Worm (Caenorhabditis elegans): Measurements from ENCODE around the gene clec-76.

DNA sequence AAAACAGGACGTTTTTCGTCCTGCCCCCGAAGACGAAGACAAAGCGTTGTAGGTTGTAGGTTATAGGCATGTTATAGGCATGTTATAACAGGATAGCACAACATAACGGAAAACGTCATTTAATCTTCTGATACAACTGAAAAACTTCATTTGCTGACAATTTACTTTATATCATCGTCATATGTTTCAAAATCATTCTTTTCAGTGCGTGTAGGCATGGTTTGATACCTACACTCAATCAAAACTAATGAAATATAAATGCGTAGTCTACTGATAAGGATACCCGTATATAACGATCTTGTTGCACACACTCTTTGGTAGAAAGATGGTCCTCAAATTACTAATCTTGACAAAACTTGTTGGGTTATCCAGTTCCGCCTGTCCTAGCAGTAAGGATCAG is 8.3 kb upstream of the clec-76 start, which contains the start of gene clec-74:
- TF ChIP-seq nhr-27 (tag; optimal IDR thresholded peaks at IDR 0.05) (no peak), F22D6.2 (tag; optimal IDR thresholded peaks at IDR 0.05) (no peak)

Data from whole organism, young adult.